Fruit fly (Drosophila melanogaster): Measurements from ENCODE around the gene CG9578.

- TF ChIP-seq CG8478 (optimal IDR thresholded peaks at IDR 0.05) (no peak), CTCF (optimal IDR thresholded peaks at IDR 0.05) (no peak)
Observed at dm6 chrX:20166484-20167038, 3.5 kb upstream of the CG9578 start, which contains the start of gene CG9577.

Measured in S2 (cell line).